Worm (Caenorhabditis elegans) whole organism, early embryonic: ENCODE results near the gene F49E10.4.

Source experiments
- B0310.2 ChIP-seq: sonication (generic microtip); optimal IDR thresholded peaks from 2 replicates; lab custom pipeline; 2016; ENCODE audit warnings: mild to moderate bottlenecking, missing genetic modification characterization, missing compliant biosample characterization
- F13C5.2 ChIP-seq: sonication (generic microtip); optimal IDR thresholded peaks from 2 replicates; lab custom pipeline; 2017; ENCODE audit warnings: mild to moderate bottlenecking, missing genetic modification characterization, inconsistent platforms, missing compliant biosample characterization
- aly-1 ChIP-seq: sonication (generic microtip); optimal IDR thresholded peaks from 2 replicates; lab custom pipeline; 2016; ENCODE audit warnings: missing genetic modification characterization, missing compliant biosample characterization
- ama-1 ChIP-seq: fragments of 150-350 bp; optimal IDR thresholded peaks from 2 replicates; lab custom pipeline; 2014
- hmbx-1 ChIP-seq: sonication (generic microtip); optimal IDR thresholded peaks from 2 replicates; lab custom pipeline; 2016; ENCODE audit warnings: mild to moderate bottlenecking, missing genetic modification characterization, missing compliant biosample characterization
- hnd-1 ChIP-seq: sonication (generic microtip); optimal IDR thresholded peaks from 2 replicates; lab custom pipeline; 2016; ENCODE audit warnings: missing genetic modification characterization, missing compliant biosample characterization
- scrt-1 ChIP-seq: fragments of 200-800 bp; sonication (Bioruptor generic); IDR thresholded peaks from 2 replicates; pipeline ENCODE4 v1.3.6; 2022; ENCODE audit warnings: missing genetic modification characterization, missing compliant biosample characterization
- sea-1 ChIP-seq: fragments of 200-800 bp; sonication (Bioruptor generic); conservative IDR thresholded peaks from 2 replicates; pipeline ENCODE4 v1.3.6; 2022; ENCODE audit warnings: missing genetic modification characterization, missing compliant biosample characterization
- tbx-37 ChIP-seq: fragments of 200-800 bp; sonication (Bioruptor generic); conservative IDR thresholded peaks from 2 replicates; pipeline ENCODE4 v1.3.6; 2022; ENCODE audit warnings: missing genetic modification reagents, missing genetic modification characterization, missing compliant biosample characterization
- tra-4 ChIP-seq: sonication (generic microtip); optimal IDR thresholded peaks from 2 replicates; lab custom pipeline; 2017; ENCODE audit warnings: missing genetic modification characterization, missing compliant biosample characterization

DNA sequence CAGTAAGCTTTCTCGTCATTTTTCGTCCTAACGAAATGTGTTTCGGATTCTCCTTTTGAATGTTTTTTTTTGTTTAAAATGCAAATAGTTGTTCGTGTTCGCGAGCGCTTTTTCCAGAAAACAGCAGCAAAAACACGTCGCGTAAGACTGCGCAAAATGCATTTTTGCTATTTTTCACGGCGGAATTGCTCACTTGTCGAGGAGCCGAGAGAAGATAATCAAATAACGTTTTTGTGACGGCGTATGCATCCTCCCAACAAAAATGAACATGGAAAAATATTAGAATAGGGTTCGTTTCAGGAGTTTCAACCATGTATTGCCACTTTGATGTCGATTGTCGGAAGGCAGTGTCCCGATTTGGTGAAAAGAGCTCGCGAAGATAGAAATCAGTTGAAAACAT lies 1.4 kb downstream of the F49E10.4 start:
- TF ChIP-seq B0310.2 (tag; lab: Kevin White, UChicago), result no peak
- no peak for TF ChIP-seq tbx-37 (GFP tag; lab: Robert Waterston, UW)
- TF ChIP-seq F13C5.2, result no peak
- TF ChIP-seq ama-1 (lab: Kevin White, UChicago), result no peak
- no peak for TF ChIP-seq tra-4
- TF ChIP-seq hnd-1 (tag; lab: Kevin White, UChicago), result no peak
- no peak for TF ChIP-seq sea-1
- no peak for TF ChIP-seq scrt-1 (GFP tag; lab: Robert Waterston, UW)
- TF ChIP-seq aly-1 (tag; lab: Kevin White, UChicago), result no peak
- no peak for TF ChIP-seq hmbx-1
